Worm (Caenorhabditis elegans) whole organism, L3 larva: ENCODE data around the gene nsph-4.3.

Experiments
- R02D3.7 ChIP-seq: fragments of 150-350 bp; optimal IDR thresholded peaks from 2 replicates; lab custom pipeline; 2014; ENCODE audit warnings: missing biosample characterization, missing genetic modification characterization
- ZK546.5 ChIP-seq: sonication (generic microtip); optimal IDR thresholded peaks from 2 replicates; lab custom pipeline; 2017; ENCODE audit warnings: missing biosample characterization, missing genetic modification characterization
- ama-1 ChIP-seq: fragments of 150-350 bp; optimal IDR thresholded peaks from 2 replicates; lab custom pipeline; 2018
- ceh-82 ChIP-seq: fragments of 150-350 bp; optimal IDR thresholded peaks from 2 replicates; lab custom pipeline; 2014; ENCODE audit warnings: missing biosample characterization, missing genetic modification characterization
- ceh-9 ChIP-seq: sonication (generic microtip); optimal IDR thresholded peaks from 2 replicates; lab custom pipeline; 2018; ENCODE audit warnings: missing biosample characterization, missing genetic modification characterization
- daf-12 ChIP-seq: fragments of 150-350 bp; optimal IDR thresholded peaks from 2 replicates; lab custom pipeline; 2014; ENCODE audit warnings: missing biosample characterization, missing genetic modification reagents, missing genetic modification characterization
- egl-27 ChIP-seq: sonication (generic microtip); optimal IDR thresholded peaks from 4 replicates; lab custom pipeline; 2017; ENCODE audit warnings: missing biosample characterization, missing genetic modification reagents, missing genetic modification characterization
- egl-5 ChIP-seq: fragments of 150-350 bp; optimal IDR thresholded peaks from 2 replicates; lab custom pipeline; 2017; ENCODE audit warnings: missing biosample characterization, missing genetic modification reagents, missing genetic modification characterization, inconsistent platforms
- elt-1 ChIP-seq: fragments of 150-350 bp; optimal IDR thresholded peaks from 2 replicates; lab custom pipeline; 2014; ENCODE audit warnings: missing biosample characterization, missing genetic modification characterization
- elt-3 ChIP-seq, 3 experiments: fragments of 150-350 bp in 1 of 3; sonication (generic microtip) in 2 of 3; optimal IDR thresholded peaks; 2 replicates in 2 of 3; 4 replicates in 1 of 3; lab custom pipeline; 2014 to 2017; ENCODE audit warnings: missing biosample characterization in 3 of 3, missing genetic modification characterization in 3 of 3
- eor-1 ChIP-seq, 2 experiments: fragments of 150-350 bp; optimal IDR thresholded peaks; 2 replicates each; lab custom pipeline; 2014 to 2018; ENCODE audit warnings: missing biosample characterization in 2 of 2, missing genetic modification characterization in 2 of 2
- fos-1 ChIP-seq: fragments of 150-350 bp; optimal IDR thresholded peaks from 2 replicates; lab custom pipeline; 2014; ENCODE audit warnings: missing biosample characterization, missing genetic modification characterization
- hmg-11 ChIP-seq: sonication (generic microtip); optimal IDR thresholded peaks from 2 replicates; lab custom pipeline; 2016; ENCODE audit warnings: missing genetic modification characterization, missing compliant biosample characterization
- jun-1 ChIP-seq: fragments of 150-350 bp; optimal IDR thresholded peaks from 2 replicates; lab custom pipeline; 2014; ENCODE audit warnings: missing biosample characterization, missing genetic modification reagents, missing genetic modification characterization
- lin-15B ChIP-seq: fragments of 150-350 bp; optimal IDR thresholded peaks from 2 replicates; lab custom pipeline; 2014; ENCODE audit warnings: missing biosample characterization, missing genetic modification characterization
- lin-39 ChIP-seq: fragments of 150-350 bp; optimal IDR thresholded peaks from 2 replicates; lab custom pipeline; 2018; ENCODE audit warnings: missing biosample characterization, missing genetic modification reagents, missing genetic modification characterization
- mdl-1 ChIP-seq: fragments of 150-350 bp; optimal IDR thresholded peaks from 2 replicates; lab custom pipeline; 2014; ENCODE audit warnings: missing biosample characterization, missing genetic modification characterization
- mml-1 ChIP-seq: fragments of 150-350 bp; sonication (generic microtip); optimal IDR thresholded peaks from 3 replicates; lab custom pipeline; 2014; ENCODE audit warnings: missing biosample characterization, missing genetic modification characterization
- nfya-1 ChIP-seq: sonication (generic microtip); optimal IDR thresholded peaks from 2 replicates; lab custom pipeline; 2017; ENCODE audit warnings: missing genetic modification characterization, mild to moderate bottlenecking, missing compliant biosample characterization, antibody characterized with exemption, moderate library complexity; ENCODE audit not compliant: insufficient read depth
- nhr-11 ChIP-seq: fragments of 150-350 bp; optimal IDR thresholded peaks from 2 replicates; lab custom pipeline; 2014; ENCODE audit warnings: missing biosample characterization, missing genetic modification characterization
- nhr-23 ChIP-seq: fragments of 150-350 bp; optimal IDR thresholded peaks from 2 replicates; lab custom pipeline; 2014; ENCODE audit warnings: missing biosample characterization, missing genetic modification reagents, missing genetic modification characterization
- nhr-237 ChIP-seq: fragments of 150-350 bp; optimal IDR thresholded peaks from 2 replicates; lab custom pipeline; 2014; ENCODE audit warnings: missing biosample characterization, missing genetic modification characterization
- nhr-25 ChIP-seq: sonication (generic microtip); optimal IDR thresholded peaks from 2 replicates; lab custom pipeline; 2017; ENCODE audit warnings: missing biosample characterization, missing genetic modification characterization
- nhr-28 ChIP-seq: fragments of 150-350 bp; optimal IDR thresholded peaks from 2 replicates; lab custom pipeline; 2014; ENCODE audit warnings: missing biosample characterization, missing genetic modification characterization
- nhr-43 ChIP-seq: sonication (generic microtip); optimal IDR thresholded peaks from 2 replicates; lab custom pipeline; 2016; ENCODE audit warnings: mild to moderate bottlenecking, missing genetic modification characterization, missing compliant biosample characterization; ENCODE audit not compliant: poor library complexity, severe bottlenecking
- nhr-67 ChIP-seq: fragments of 150-350 bp; optimal IDR thresholded peaks from 2 replicates; lab custom pipeline; 2014; ENCODE audit warnings: missing biosample characterization, missing genetic modification characterization
- nhr-76 ChIP-seq: fragments of 150-350 bp; sonication (generic microtip); optimal IDR thresholded peaks from 5 replicates; lab custom pipeline; 2014; ENCODE audit warnings: missing biosample characterization, missing genetic modification characterization
- nhr-77 ChIP-seq: fragments of 150-350 bp; optimal IDR thresholded peaks from 2 replicates; lab custom pipeline; 2014; ENCODE audit warnings: missing biosample characterization, missing genetic modification characterization
- pha-4 ChIP-seq: fragments of 150-350 bp; optimal IDR thresholded peaks from 2 replicates; lab custom pipeline; 2014; ENCODE audit warnings: missing biosample characterization, missing genetic modification reagents, missing genetic modification characterization
- pqm-1 ChIP-seq: fragments of 150-350 bp; optimal IDR thresholded peaks from 2 replicates; lab custom pipeline; 2017; ENCODE audit warnings: missing biosample characterization, missing genetic modification characterization, inconsistent platforms
- sea-2 ChIP-seq: fragments of 150-350 bp; sonication (generic microtip); optimal IDR thresholded peaks from 4 replicates; lab custom pipeline; 2014; ENCODE audit warnings: missing biosample characterization, missing genetic modification reagents, missing genetic modification characterization
- skn-1 ChIP-seq: fragments of 150-350 bp; optimal IDR thresholded peaks from 2 replicates; lab custom pipeline; 2014; ENCODE audit warnings: missing biosample characterization, missing genetic modification characterization
- snpc-4 ChIP-seq: fragments of 150-350 bp; optimal IDR thresholded peaks from 2 replicates; lab custom pipeline; 2014; ENCODE audit warnings: missing biosample characterization, missing genetic modification characterization
- unc-39 ChIP-seq: sonication (generic microtip); optimal IDR thresholded peaks from 4 replicates; lab custom pipeline; 2017; ENCODE audit warnings: missing biosample characterization, missing genetic modification characterization
- zag-1 ChIP-seq: fragments of 150-350 bp; optimal IDR thresholded peaks from 2 replicates; lab custom pipeline; 2014; ENCODE audit warnings: missing biosample characterization, missing genetic modification characterization
- ztf-11 ChIP-seq: fragments of 150-350 bp; optimal IDR thresholded peaks from 2 replicates; lab custom pipeline; 2014; ENCODE audit warnings: missing biosample characterization, missing genetic modification characterization
- ztf-4 ChIP-seq: fragments of 150-350 bp; optimal IDR thresholded peaks from 2 replicates; lab custom pipeline; 2014; ENCODE audit warnings: missing biosample characterization, missing genetic modification characterization

Gene nsph-4.3

DNA sequence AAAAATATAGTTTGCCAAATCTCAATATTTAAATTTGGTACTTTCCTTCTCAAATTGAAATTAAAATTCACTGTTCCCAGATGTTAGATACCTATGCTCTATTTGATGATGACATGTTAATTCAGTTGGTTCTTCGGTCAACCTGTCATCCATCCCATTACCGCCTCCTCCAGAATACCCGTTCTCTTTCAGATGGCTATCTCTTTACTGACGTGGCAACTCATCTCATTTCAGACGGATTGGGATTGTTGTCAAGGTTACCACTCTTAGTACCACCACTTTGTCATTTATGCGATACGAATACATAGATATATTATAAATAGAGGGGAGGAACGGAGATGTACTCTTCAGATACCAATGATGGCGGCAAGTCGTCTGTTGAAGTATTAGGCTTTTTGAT, 12.3 kb upstream of the nsph-4.3 start:
- TF ChIP-seq ama-1 (lab: Kevin White, UChicago) (no peak), mml-1 (no peak), hmg-11 (tag; lab: Kevin White, UChicago) (no peak), sea-2 (GFP tag; lab: Kevin White, UChicago) (no peak), ztf-4 (tag; lab: Kevin White, UChicago) (no peak), nhr-28 (tag; lab: Kevin White, UChicago) (no peak), pqm-1 (no peak), nhr-237 (tag; lab: Kevin White, UChicago) (no peak), lin-39 (tag; lab: Kevin White, UChicago) (no peak), ceh-82 (tag; lab: Kevin White, UChicago) (no peak), lin-15B (tag; lab: Kevin White, UChicago) (no peak), elt-3 (tag; optimal IDR thresholded peaks at IDR 0.05; lab: Kevin White, UChicago) (no peak), pha-4 (tag; lab: Kevin White, UChicago) (no peak), egl-5 (tag; lab: Kevin White, UChicago) (no peak), daf-12 (tag; lab: Kevin White, UChicago) (no peak), zag-1 (tag; lab: Kevin White, UChicago) (no peak), ztf-11 (no peak), mdl-1 (no peak), R02D3.7 (tag; lab: Kevin White, UChicago) (no peak)

DNA sequence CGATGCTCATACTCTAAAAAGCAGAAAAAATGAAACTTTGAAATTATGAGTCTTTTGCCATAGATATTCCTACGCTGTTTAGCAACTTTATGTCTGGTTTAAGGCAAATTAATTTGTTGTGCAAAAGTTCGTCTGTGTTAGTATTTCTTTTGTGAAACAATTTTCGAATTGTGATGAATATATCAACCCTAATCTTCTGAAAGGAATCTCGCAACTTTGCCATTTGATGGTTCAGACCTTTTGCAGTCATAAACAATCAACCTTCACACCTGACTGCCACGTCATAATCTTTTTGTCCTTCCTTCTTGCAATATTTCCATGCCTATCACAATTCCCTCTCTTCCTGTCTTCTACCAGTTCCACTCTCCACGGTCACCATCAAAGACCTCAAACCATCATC, 10.8 kb upstream of the nsph-4.3 start:
- TF ChIP-seq elt-1, result no peak
- no peak for TF ChIP-seq ztf-11
- no peak for TF ChIP-seq skn-1 (tag; lab: Kevin White, UChicago)
- TF ChIP-seq nhr-25, result no peak
- TF ChIP-seq mdl-1, result no peak
- TF ChIP-seq unc-39 (tag; lab: Kevin White, UChicago), result no peak
- no peak for TF ChIP-seq nhr-67 (tag; lab: Kevin White, UChicago)
- no peak for TF ChIP-seq ceh-82 (tag; lab: Kevin White, UChicago)
- TF ChIP-seq lin-15B (tag; lab: Kevin White, UChicago), result no peak
- TF ChIP-seq ZK546.5 (tag; lab: Kevin White, UChicago), result no peak
- TF ChIP-seq egl-5 (tag; lab: Kevin White, UChicago), result no peak
- no peak for TF ChIP-seq egl-27 (tag; lab: Kevin White, UChicago)
- no peak for TF ChIP-seq jun-1 (tag; lab: Kevin White, UChicago)
- TF ChIP-seq nhr-43 (tag; lab: Kevin White, UChicago), result no peak
- TF ChIP-seq nfya-1, result no peak
- TF ChIP-seq, all 47 proteins: peak for 0

DNA sequence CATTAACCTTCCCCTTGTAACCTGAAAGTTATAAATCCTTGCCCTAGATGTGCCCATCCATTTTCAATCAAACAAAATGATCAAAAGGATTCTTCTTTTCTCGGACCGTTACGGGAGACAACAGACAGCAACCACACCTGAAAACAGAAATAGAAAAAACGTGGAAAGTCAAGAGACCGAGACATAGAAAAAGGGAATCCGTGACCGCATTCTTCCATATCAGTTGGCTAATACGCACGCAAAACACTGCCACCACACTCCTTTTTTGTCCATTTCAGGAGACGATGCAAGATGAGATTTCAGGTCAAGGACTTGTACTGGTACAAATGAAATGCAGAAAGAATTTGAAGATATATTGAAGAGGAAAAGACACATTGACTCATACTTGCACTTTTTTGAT, 9.2 kb upstream of the nsph-4.3 start:
- TF ChIP-seq nhr-23 (tag; lab: Kevin White, UChicago), result peak; percentile 77
- no peak for TF ChIP-seq snpc-4 (tag; lab: Kevin White, UChicago)

DNA sequence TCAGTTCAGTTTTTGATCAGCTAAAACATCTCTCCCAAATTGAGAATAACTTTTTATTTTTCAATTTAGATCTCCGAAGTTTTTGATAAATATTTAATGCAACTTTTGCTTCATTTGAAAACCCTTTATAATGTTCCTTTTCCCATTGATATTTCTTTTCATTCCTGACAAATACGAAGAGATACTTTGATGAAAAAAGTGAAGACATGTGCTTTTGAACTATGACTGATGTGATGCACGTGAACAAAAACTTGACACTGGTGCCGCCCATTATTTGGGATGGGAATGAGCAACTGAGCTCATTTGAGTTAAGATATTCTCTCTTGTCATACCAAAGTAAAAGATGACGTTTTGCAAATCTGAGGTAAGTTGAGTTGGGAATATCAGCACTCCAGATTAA, 7.2 kb upstream of the nsph-4.3 start, which contains the start of gene T04A6.1:
TSS of gene T04A6.1 (plus strand) at position 301 of the 400 bp plus-strand sequence.
- no peak for TF ChIP-seq sea-2 (GFP tag; lab: Kevin White, UChicago)
- no peak for TF ChIP-seq egl-5 (tag; lab: Kevin White, UChicago)
- no peak for TF ChIP-seq nhr-43 (tag; lab: Kevin White, UChicago)
- no peak for TF ChIP-seq nhr-76
- no peak for TF ChIP-seq nhr-77
- no peak for TF ChIP-seq ztf-11
- no peak for TF ChIP-seq ceh-9
- TF ChIP-seq ceh-82 (tag; lab: Kevin White, UChicago), result no peak
- no peak for TF ChIP-seq eor-1 (tag; optimal IDR thresholded peaks at IDR 0.05; lab: Kevin White, UChicago)
- no peak for TF ChIP-seq pha-4 (tag; lab: Kevin White, UChicago)
- TF ChIP-seq nhr-11 (tag; lab: Kevin White, UChicago), result no peak
- TF ChIP-seq fos-1 (tag; lab: Kevin White, UChicago), result no peak
- no peak for TF ChIP-seq ama-1 (lab: Kevin White, UChicago)
- no peak for TF ChIP-seq daf-12 (tag; lab: Kevin White, UChicago)
